Worm (Caenorhabditis elegans) whole organism, L2 larva: ENCODE data around the gene srb-11.

Experiments used
- C34F6.9 ChIP-seq: fragments of 150-350 bp; optimal IDR thresholded peaks from 2 replicates; lab custom pipeline; 2014; ENCODE audit warnings: missing biosample characterization, missing genetic modification characterization
- F13H6.1 ChIP-seq: sonication (generic microtip); optimal IDR thresholded peaks from 2 replicates; lab custom pipeline; 2016; ENCODE audit warnings: missing genetic modification characterization, missing compliant biosample characterization
- Y55F3AM.14 ChIP-seq: fragments of 200-800 bp; sonication (Bioruptor generic); optimal IDR thresholded peaks from 2 replicates; lab custom pipeline; 2018; ENCODE audit warnings: mild to moderate bottlenecking, missing genetic modification characterization, missing compliant biosample characterization
- alr-1 ChIP-seq: fragments of 150-350 bp; optimal IDR thresholded peaks from 2 replicates; lab custom pipeline; 2014; ENCODE audit warnings: missing biosample characterization, missing genetic modification characterization
- aly-2 ChIP-seq: fragments of 150-350 bp; optimal IDR thresholded peaks from 2 replicates; lab custom pipeline; 2014; ENCODE audit warnings: missing biosample characterization, missing genetic modification characterization
- ama-1 ChIP-seq: fragments of 150-350 bp; optimal IDR thresholded peaks from 2 replicates; lab custom pipeline; 2018; ENCODE audit warnings: inconsistent platforms
- blmp-1 ChIP-seq: sonication (generic microtip); optimal IDR thresholded peaks from 2 replicates; lab custom pipeline; 2017; ENCODE audit warnings: missing genetic modification characterization, mild to moderate bottlenecking, missing compliant biosample characterization, antibody characterized with exemption, moderate library complexity; ENCODE audit not compliant: insufficient read depth
- ceh-16 ChIP-seq: fragments of 150-350 bp; optimal IDR thresholded peaks from 2 replicates; lab custom pipeline; 2014; ENCODE audit warnings: missing biosample characterization, missing genetic modification characterization
- ceh-82 ChIP-seq: fragments of 150-350 bp; optimal IDR thresholded peaks from 2 replicates; lab custom pipeline; 2014; ENCODE audit warnings: missing biosample characterization, missing genetic modification characterization
- crh-2 ChIP-seq: sonication (generic microtip); optimal IDR thresholded peaks from 2 replicates; lab custom pipeline; 2017; ENCODE audit warnings: missing biosample characterization, missing genetic modification characterization
- dmd-4 ChIP-seq: sonication (generic microtip); optimal IDR thresholded peaks from 2 replicates; lab custom pipeline; 2017; ENCODE audit warnings: missing biosample characterization, missing genetic modification characterization
- elt-1 ChIP-seq: fragments of 150-350 bp; optimal IDR thresholded peaks from 2 replicates; lab custom pipeline; 2014; ENCODE audit warnings: missing biosample characterization, missing genetic modification characterization
- elt-3 ChIP-seq: sonication (generic microtip); optimal IDR thresholded peaks from 2 replicates; lab custom pipeline; 2017; ENCODE audit warnings: missing biosample characterization, missing genetic modification characterization
- fos-1 ChIP-seq: fragments of 150-350 bp; optimal IDR thresholded peaks from 2 replicates; lab custom pipeline; 2014; ENCODE audit warnings: missing biosample characterization, missing genetic modification characterization
- gmeb-1 ChIP-seq: fragments of 150-350 bp; optimal IDR thresholded peaks from 2 replicates; lab custom pipeline; 2014; ENCODE audit warnings: missing biosample characterization, missing genetic modification characterization
- lin-11 ChIP-seq: fragments of 150-350 bp; sonication (generic microtip); optimal IDR thresholded peaks from 2 replicates; lab custom pipeline; 2014; ENCODE audit warnings: missing biosample characterization, missing genetic modification characterization, inconsistent platforms, mixed read lengths
- lin-13 ChIP-seq: fragments of 150-350 bp; optimal IDR thresholded peaks from 2 replicates; lab custom pipeline; 2014; ENCODE audit warnings: missing biosample characterization, missing genetic modification reagents, missing genetic modification characterization
- lin-39 ChIP-seq: fragments of 150-350 bp; optimal IDR thresholded peaks from 2 replicates; lab custom pipeline; 2014; ENCODE audit warnings: missing biosample characterization, missing genetic modification reagents, missing genetic modification characterization
- mab-5 ChIP-seq: fragments of 150-350 bp; optimal IDR thresholded peaks from 2 replicates; lab custom pipeline; 2014; ENCODE audit warnings: missing biosample characterization, missing genetic modification characterization
- mbf-1 ChIP-seq: sonication (generic microtip); optimal IDR thresholded peaks from 2 replicates; lab custom pipeline; 2017; ENCODE audit warnings: missing biosample characterization, missing genetic modification characterization
- mdl-1 ChIP-seq, 2 experiments: fragments of 150-350 bp in 1 of 2; sonication (generic microtip) in 1 of 2; optimal IDR thresholded peaks; 2 replicates each; lab custom pipeline; 2017; ENCODE audit warnings: missing biosample characterization in 2 of 2, missing genetic modification characterization in 2 of 2
- nhr-10 ChIP-seq: sonication (generic microtip); optimal IDR thresholded peaks from 2 replicates; lab custom pipeline; 2017; ENCODE audit warnings: missing biosample characterization, missing genetic modification characterization
- nhr-11 ChIP-seq: fragments of 150-350 bp; optimal IDR thresholded peaks from 2 replicates; lab custom pipeline; 2014; ENCODE audit warnings: missing biosample characterization, missing genetic modification characterization
- nhr-129 ChIP-seq: fragments of 150-350 bp; optimal IDR thresholded peaks from 2 replicates; lab custom pipeline; 2014; ENCODE audit warnings: missing biosample characterization, missing genetic modification characterization
- nhr-21 ChIP-seq: fragments of 150-350 bp; optimal IDR thresholded peaks from 2 replicates; lab custom pipeline; 2014; ENCODE audit warnings: missing biosample characterization, missing genetic modification characterization
- nhr-25 ChIP-seq: fragments of 150-350 bp; sonication (generic microtip); optimal IDR thresholded peaks from 3 replicates; lab custom pipeline; 2014; ENCODE audit warnings: missing biosample characterization, missing genetic modification characterization
- nhr-6 ChIP-seq: fragments of 150-350 bp; optimal IDR thresholded peaks from 2 replicates; lab custom pipeline; 2014; ENCODE audit warnings: missing biosample characterization, missing genetic modification characterization
- nhr-77 ChIP-seq: fragments of 150-350 bp; optimal IDR thresholded peaks from 2 replicates; lab custom pipeline; 2014; ENCODE audit warnings: missing biosample characterization, missing genetic modification characterization
- peb-1 ChIP-seq: fragments of 150-350 bp; optimal IDR thresholded peaks from 2 replicates; lab custom pipeline; 2014; ENCODE audit warnings: missing biosample characterization, missing genetic modification characterization
- sem-4 ChIP-seq: fragments of 150-350 bp; optimal IDR thresholded peaks from 2 replicates; lab custom pipeline; 2014; ENCODE audit warnings: missing biosample characterization, missing genetic modification reagents, missing genetic modification characterization
- skn-1 ChIP-seq: sonication (generic microtip); optimal IDR thresholded peaks from 2 replicates; lab custom pipeline; 2017; ENCODE audit warnings: missing biosample characterization, missing genetic modification characterization
- sma-3 ChIP-seq: sonication (generic microtip); optimal IDR thresholded peaks from 2 replicates; lab custom pipeline; 2016; ENCODE audit warnings: missing genetic modification reagents, missing genetic modification characterization, missing compliant biosample characterization
- sma-9 ChIP-seq, 2 experiments: fragments of 150-350 bp in 1 of 2; sonication (generic microtip) in 1 of 2; optimal IDR thresholded peaks; 2 replicates each; lab custom pipeline; 2014 to 2016; ENCODE audit warnings: missing genetic modification characterization in 2 of 2, mild to moderate bottlenecking in 1 of 2, missing biosample characterization in 1 of 2, missing compliant biosample characterization in 1 of 2, missing genetic modification reagents in 1 of 2, moderate library complexity in 1 of 2
- snpc-4 ChIP-seq: fragments of 150-350 bp; optimal IDR thresholded peaks from 2 replicates; lab custom pipeline; 2014; ENCODE audit warnings: missing biosample characterization, missing genetic modification characterization
- unc-39 ChIP-seq: fragments of 150-350 bp; optimal IDR thresholded peaks from 2 replicates; lab custom pipeline; 2014; ENCODE audit warnings: missing biosample characterization, missing genetic modification characterization
- unc-55 ChIP-seq: fragments of 150-350 bp; sonication (generic microtip); optimal IDR thresholded peaks from 3 replicates; lab custom pipeline; 2014; ENCODE audit warnings: missing biosample characterization, missing genetic modification reagents, missing genetic modification characterization
- unc-62 ChIP-seq: fragments of 150-350 bp; optimal IDR thresholded peaks from 2 replicates; lab custom pipeline; 2014; ENCODE audit warnings: missing biosample characterization, missing genetic modification reagents, missing genetic modification characterization
- zag-1 ChIP-seq: fragments of 150-350 bp; optimal IDR thresholded peaks from 2 replicates; lab custom pipeline; 2014; ENCODE audit warnings: missing biosample characterization, missing genetic modification characterization
- ztf-1 ChIP-seq: fragments of 200-800 bp; sonication (Bioruptor generic); conservative IDR thresholded peaks from 2 replicates; pipeline ENCODE4 v1.3.6; 2022; ENCODE audit warnings: missing genetic modification characterization, missing compliant biosample characterization
- ztf-4 ChIP-seq: fragments of 150-350 bp; optimal IDR thresholded peaks from 2 replicates; lab custom pipeline; 2014; ENCODE audit warnings: missing biosample characterization, missing genetic modification characterization

The srb-11 gene

DNA sequence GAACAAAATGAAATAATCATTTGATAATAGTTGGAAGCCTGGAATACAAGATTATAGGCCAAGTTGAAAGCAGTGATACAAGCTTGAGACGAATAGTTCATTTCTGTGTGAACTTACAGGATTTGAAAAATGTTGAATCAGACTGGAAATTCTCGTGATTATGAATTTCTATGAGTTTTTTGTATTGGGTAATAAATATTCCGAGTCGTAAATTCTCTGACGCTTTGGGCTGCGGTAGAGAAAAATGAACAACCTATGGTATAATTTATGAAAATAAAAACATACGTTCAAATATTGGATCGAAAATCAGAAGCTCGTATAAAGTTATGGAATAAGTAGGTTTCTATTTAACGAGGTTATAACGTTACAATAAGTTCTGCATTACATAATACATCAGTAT is at the start of gene srb-11:
Gene srb-11 (minus strand): TSS at position 101 of the 400 bp plus-strand sequence.
- no peak for TF ChIP-seq snpc-4 (tag; lab: Kevin White, UChicago)
- no peak for TF ChIP-seq nhr-21 (tag; lab: Kevin White, UChicago)
- TF ChIP-seq mbf-1 (tag; lab: Kevin White, UChicago), result no peak
- no peak for TF ChIP-seq aly-2
- TF ChIP-seq gmeb-1 (tag; lab: Kevin White, UChicago), result no peak
- no peak for TF ChIP-seq nhr-77 (tag; lab: Kevin White, UChicago)
- TF ChIP-seq nhr-6, result no peak
- no peak for TF ChIP-seq unc-39 (tag; lab: Kevin White, UChicago)
- TF ChIP-seq elt-1 (tag; lab: Kevin White, UChicago), result no peak
- no peak for TF ChIP-seq peb-1 (tag; lab: Kevin White, UChicago)
- TF ChIP-seq sem-4 (tag; lab: Kevin White, UChicago), result no peak
- TF ChIP-seq fos-1 (tag; lab: Kevin White, UChicago), result no peak
- TF ChIP-seq ceh-16, result no peak
- TF ChIP-seq mab-5 (tag; lab: Kevin White, UChicago), result no peak
- no peak for TF ChIP-seq sma-3
- TF ChIP-seq ceh-82, result no peak
- no peak for TF ChIP-seq blmp-1 (tag; lab: Kevin White, UChicago)
- TF ChIP-seq elt-3 (tag; lab: Kevin White, UChicago), result no peak
- TF ChIP-seq, all 48 proteins: peak for 0

DNA sequence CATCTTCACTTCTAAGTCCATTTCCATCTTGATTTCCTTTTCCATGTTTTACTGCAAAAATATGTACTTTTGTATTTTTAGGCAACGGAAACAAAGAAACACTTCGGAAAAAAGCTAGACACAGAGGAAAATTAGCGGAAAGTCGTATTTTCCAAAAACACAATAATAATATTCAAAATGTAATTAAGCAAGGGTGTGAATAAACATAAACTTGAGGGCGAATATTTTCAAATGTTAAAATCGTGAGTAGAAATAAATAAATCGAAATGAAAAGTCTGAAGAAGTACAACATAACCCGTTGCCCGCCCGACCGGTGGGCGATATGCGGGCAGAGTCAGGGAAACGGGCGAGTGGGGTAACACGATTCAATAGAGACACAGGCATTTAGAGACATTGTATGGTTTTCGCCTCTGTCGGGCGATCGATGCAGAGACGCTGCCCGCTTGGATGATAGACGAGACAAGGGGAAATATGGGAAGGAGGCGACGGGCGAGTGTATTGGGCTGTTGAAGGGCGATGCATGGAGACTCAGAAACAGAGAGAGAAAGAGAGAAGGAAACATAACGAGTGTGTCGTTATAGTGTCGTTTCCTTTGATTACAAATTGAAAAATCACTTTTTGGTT is 44.4 kb upstream of the srb-11 start, which contains the start of gene C09E7.4:
Gene C09E7.4 (minus strand): TSS at position 51 of the 624 bp plus-strand sequence.
- TF ChIP-seq zag-1 (tag; lab: Kevin White, UChicago) (no peak), lin-39 (tag; lab: Kevin White, UChicago) (no peak), unc-55 (GFP tag; lab: Kevin White, UChicago) (peak; percentile 53), crh-2 (tag; lab: Kevin White, UChicago) (peak; percentile 20), peb-1 (tag; lab: Kevin White, UChicago) (no peak), lin-11 (tag; lab: Kevin White, UChicago) (peak; percentile 22), Y55F3AM.14 (GFP tag; lab: Kevin White, UChicago) (no peak), nhr-129 (tag; lab: Kevin White, UChicago) (peak; percentile 66), C34F6.9 (peak; percentile 51), skn-1 (no peak), F13H6.1 (tag; lab: Kevin White, UChicago) (peak; percentile 45), sem-4 (tag; lab: Kevin White, UChicago) (peak; percentile 48), nhr-11 (no peak), sma-9 (GFP tag; optimal IDR thresholded peaks at IDR 0.05; lab: Kevin White, UChicago) (no peak), sma-9 (tag; optimal IDR thresholded peaks at IDR 0.05; lab: Kevin White, UChicago) (no peak), lin-13 (GFP tag; lab: Kevin White, UChicago) (no peak)

DNA sequence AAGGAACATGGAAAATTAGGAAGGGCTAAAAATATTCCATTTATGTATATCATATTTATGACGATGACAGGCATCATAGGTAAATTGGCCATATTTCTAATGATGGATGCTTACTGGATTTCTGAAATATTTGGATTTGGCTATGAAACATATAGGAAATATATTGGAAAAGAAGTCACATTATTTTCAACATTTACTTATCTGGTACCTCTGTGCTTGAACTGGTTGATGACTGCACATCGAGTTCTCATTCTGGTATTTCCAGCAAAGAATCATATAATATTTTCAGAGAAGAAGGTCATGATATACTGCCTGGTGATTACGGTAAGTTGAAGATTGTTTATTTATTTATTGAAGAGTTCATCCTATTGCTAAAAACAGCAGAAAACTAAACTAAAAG is 39.9 kb upstream of the srb-11 start, which contains the start of gene srxa-5:
Gene srxa-5 (plus strand): TSS at position 301 of the 400 bp plus-strand sequence.
- TF ChIP-seq ceh-16 (no peak), ama-1 (no peak), alr-1 (tag; lab: Kevin White, UChicago) (no peak), elt-1 (tag; lab: Kevin White, UChicago) (no peak), ztf-1 (GFP tag; lab: Robert Waterston, UW) (no peak), Y55F3AM.14 (GFP tag; lab: Kevin White, UChicago) (no peak), ztf-4 (tag; lab: Kevin White, UChicago) (no peak)

DNA sequence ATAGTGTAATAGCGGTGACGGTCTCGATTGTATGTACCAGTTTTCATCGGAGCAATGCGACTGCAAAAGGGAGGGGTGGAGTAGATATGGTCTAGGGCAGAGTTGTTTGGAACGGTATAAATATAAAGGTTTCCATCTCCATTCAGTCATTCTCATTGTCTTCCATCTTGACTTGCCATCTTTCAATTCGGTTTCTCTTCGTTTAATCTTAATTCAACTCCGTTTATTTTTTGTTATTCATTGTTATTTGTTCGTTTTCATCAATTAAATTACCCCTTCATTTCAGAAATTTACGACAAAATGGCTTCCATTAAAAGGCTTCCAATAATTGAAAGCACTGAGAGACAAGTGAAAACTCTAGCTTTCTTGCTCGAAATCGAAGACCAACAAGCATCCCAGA is 38.4 kb upstream of the srb-11 start, which contains the start of gene C09E7.11:
Gene C09E7.11 (plus strand): TSS at position 301 of the 400 bp plus-strand sequence.
- TF ChIP-seq dmd-4 (tag; lab: Kevin White, UChicago) (no peak), ztf-4 (tag; lab: Kevin White, UChicago) (no peak), lin-39 (tag; lab: Kevin White, UChicago) (no peak), lin-11 (tag; lab: Kevin White, UChicago) (no peak), nhr-11 (no peak), alr-1 (tag; lab: Kevin White, UChicago) (no peak), blmp-1 (tag; lab: Kevin White, UChicago) (no peak), ztf-1 (GFP tag; lab: Robert Waterston, UW) (no peak), C34F6.9 (no peak), zag-1 (tag; lab: Kevin White, UChicago) (no peak), ama-1 (no peak), mab-5 (tag; lab: Kevin White, UChicago) (no peak), nhr-129 (tag; lab: Kevin White, UChicago) (no peak), mdl-1 (tag; optimal IDR thresholded peaks at IDR 0.05; lab: Kevin White, UChicago) (no peak), unc-62 (GFP tag; lab: Kevin White, UChicago) (no peak), sma-9 (GFP tag; optimal IDR thresholded peaks at IDR 0.05; lab: Kevin White, UChicago) (no peak), sma-9 (tag; optimal IDR thresholded peaks at IDR 0.05; lab: Kevin White, UChicago) (no peak), crh-2 (tag; lab: Kevin White, UChicago) (no peak), nhr-10 (no peak), nhr-25 (tag; lab: Kevin White, UChicago) (no peak)
